Fruit fly (Drosophila melanogaster) whole organism, embryonic: Measurements from ENCODE around the gene ClpP.

ENCODE experiments used
- CG12299 ChIP-seq: fragments of 200-800 bp; sonication (Bioruptor generic); optimal IDR thresholded peaks from 2 replicates; lab custom pipeline; 2018; ENCODE audit warnings: missing biosample characterization, mild to moderate bottlenecking, missing genetic modification characterization
- CG15601 ChIP-seq: fragments of 200-800 bp; sonication (Bioruptor generic); optimal IDR thresholded peaks from 3 replicates; lab custom pipeline; 2019; ENCODE audit warnings: missing biosample characterization, mild to moderate bottlenecking, missing genetic modification characterization, moderate library complexity
- Hr39 ChIP-seq: fragments of >200 bp; optimal IDR thresholded peaks from 2 replicates; lab custom pipeline; 2017
- Mad ChIP-seq: fragments of 200-800 bp; sonication (Bioruptor generic); optimal IDR thresholded peaks from 2 replicates; lab custom pipeline; 2016; ENCODE audit warnings: missing biosample characterization, missing genetic modification characterization
- Rfx ChIP-seq: fragments of 200-800 bp; sonication (Bioruptor generic); IDR thresholded peaks from 2 replicates; pipeline ENCODE4 v1.3.6; 2022; ENCODE audit warnings: missing biosample characterization, missing genetic modification characterization
- al ChIP-seq: fragments of 200-800 bp; sonication (Bioruptor generic); IDR thresholded peaks from 2 replicates; pipeline ENCODE4 v1.3.6; 2022; ENCODE audit warnings: missing biosample characterization, missing genetic modification characterization
- gem ChIP-seq: fragments of 200-800 bp; sonication (Bioruptor generic); optimal IDR thresholded peaks from 2 replicates; lab custom pipeline; 2019; ENCODE audit warnings: missing biosample characterization, mild to moderate bottlenecking, missing genetic modification characterization, moderate library complexity
- wdn ChIP-seq: fragments of 200-800 bp; sonication (Bioruptor generic); IDR thresholded peaks from 2 replicates; pipeline ENCODE4 v1.3.6; 2022; ENCODE audit warnings: missing biosample characterization, missing genetic modification characterization

- TF ChIP-seq gem (tag; lab: Kevin White, UChicago) (no peak), al (GFP tag; lab: Robert Waterston, UW) (no peak), wdn (GFP tag; lab: Robert Waterston, UW) (no peak), Hr39 (lab: Kevin White, UChicago) (no peak), CG15601 (tag; lab: Kevin White, UChicago) (no peak), Rfx (GFP tag; lab: Robert Waterston, UW) (no peak), Mad (GFP tag; lab: Kevin White, UChicago) (no peak), CG12299 (tag; lab: Kevin White, UChicago) (no peak)
These were observed 33.7 kb upstream of the ClpP start, which contains the start of gene CG5381 for dm6 chr2L:10322773-10323487.
